Worm (Caenorhabditis elegans) whole organism, mixed stage, embryonic: ENCODE results near the gene F44A6.5.

Experiments used
- M03D4.4 ChIP-seq: sonication (generic microtip); optimal IDR thresholded peaks from 2 replicates; lab custom pipeline; 2017; ENCODE audit warnings: mild to moderate bottlenecking, missing genetic modification characterization, missing compliant biosample characterization
- ceh-39 ChIP-seq: fragments of 150-350 bp; optimal IDR thresholded peaks from 2 replicates; lab custom pipeline; 2014; ENCODE audit warnings: missing biosample characterization, missing genetic modification characterization
- ceh-43 ChIP-seq: fragments of 200-800 bp; sonication (Bioruptor generic); optimal IDR thresholded peaks from 2 replicates; lab custom pipeline; 2018; ENCODE audit warnings: mild to moderate bottlenecking, missing genetic modification characterization, moderate library complexity, missing compliant biosample characterization
- ceh-83 ChIP-seq: fragments of 200-800 bp; sonication (Bioruptor generic); optimal IDR thresholded peaks from 2 replicates; lab custom pipeline; 2018; ENCODE audit warnings: mild to moderate bottlenecking, missing genetic modification characterization, missing compliant biosample characterization
- ces-1 ChIP-seq: fragments of 150-350 bp; optimal IDR thresholded peaks from 2 replicates; lab custom pipeline; 2014; ENCODE audit warnings: missing biosample characterization, missing genetic modification reagents, missing genetic modification characterization
- cnd-1 ChIP-seq: fragments of 200-800 bp; sonication (Bioruptor generic); optimal IDR thresholded peaks from 2 replicates; lab custom pipeline; 2018; ENCODE audit warnings: mild to moderate bottlenecking, missing genetic modification characterization, missing compliant biosample characterization
- drap-1 ChIP-seq: fragments of 200-800 bp; sonication (Bioruptor generic); optimal IDR thresholded peaks from 3 replicates; lab custom pipeline; 2018; ENCODE audit warnings: mild to moderate bottlenecking, missing genetic modification characterization, missing compliant biosample characterization
- elt-3 ChIP-seq: fragments of 150-350 bp; optimal IDR thresholded peaks from 2 replicates; lab custom pipeline; 2014; ENCODE audit warnings: missing biosample characterization, missing genetic modification characterization
- flh-1 ChIP-seq: fragments of 200-800 bp; sonication (Bioruptor generic); optimal IDR thresholded peaks from 2 replicates; lab custom pipeline; 2018; ENCODE audit warnings: mild to moderate bottlenecking, missing genetic modification characterization, moderate library complexity, missing compliant biosample characterization
- hlh-1 ChIP-seq: fragments of 150-350 bp; optimal IDR thresholded peaks from 2 replicates; lab custom pipeline; 2014; ENCODE audit warnings: missing biosample characterization, missing genetic modification reagents, missing genetic modification characterization
- lin-13 ChIP-seq: fragments of 150-350 bp; optimal IDR thresholded peaks from 2 replicates; lab custom pipeline; 2014; ENCODE audit warnings: missing biosample characterization, missing genetic modification characterization
- lin-32 ChIP-seq: fragments of 200-800 bp; sonication (Bioruptor generic); optimal IDR thresholded peaks from 2 replicates; lab custom pipeline; 2018; ENCODE audit warnings: mild to moderate bottlenecking, missing genetic modification characterization, missing compliant biosample characterization
- lsy-2 ChIP-seq: fragments of 150-350 bp; optimal IDR thresholded peaks from 2 replicates; lab custom pipeline; 2014; ENCODE audit warnings: missing biosample characterization, missing genetic modification characterization
- mab-5 ChIP-seq: fragments of 150-350 bp; optimal IDR thresholded peaks from 2 replicates; lab custom pipeline; 2014; ENCODE audit warnings: missing biosample characterization, missing genetic modification characterization
- mep-1 ChIP-seq: fragments of 150-350 bp; optimal IDR thresholded peaks from 2 replicates; lab custom pipeline; 2017; ENCODE audit warnings: missing biosample characterization, missing genetic modification reagents, missing genetic modification characterization, inconsistent platforms
- mls-2 ChIP-seq: sonication (generic microtip); optimal IDR thresholded peaks from 2 replicates; lab custom pipeline; 2016; ENCODE audit warnings: mild to moderate bottlenecking, missing genetic modification characterization, moderate library complexity, missing compliant biosample characterization
- nhr-12 ChIP-seq: fragments of 150-350 bp; optimal IDR thresholded peaks from 2 replicates; lab custom pipeline; 2014; ENCODE audit warnings: missing biosample characterization, missing genetic modification characterization
- nhr-237 ChIP-seq: fragments of 150-350 bp; optimal IDR thresholded peaks from 2 replicates; lab custom pipeline; 2014; ENCODE audit warnings: missing biosample characterization, missing genetic modification characterization
- nhr-28 ChIP-seq: fragments of 150-350 bp; optimal IDR thresholded peaks from 2 replicates; lab custom pipeline; 2014; ENCODE audit warnings: missing biosample characterization, missing genetic modification characterization
- pha-4 ChIP-seq: fragments of 150-350 bp; optimal IDR thresholded peaks from 2 replicates; lab custom pipeline; 2018; ENCODE audit warnings: missing biosample characterization, missing genetic modification reagents, missing genetic modification characterization
- sem-2 ChIP-seq: fragments of 200-800 bp; sonication (Bioruptor generic); optimal IDR thresholded peaks from 2 replicates; lab custom pipeline; 2018; ENCODE audit warnings: mild to moderate bottlenecking, missing genetic modification characterization, missing compliant biosample characterization
- snpc-4 ChIP-seq: fragments of 150-350 bp; optimal IDR thresholded peaks from 2 replicates; lab custom pipeline; 2014; ENCODE audit warnings: missing biosample characterization, missing genetic modification characterization
- sptf-1 ChIP-seq: sonication (generic microtip); optimal IDR thresholded peaks from 2 replicates; lab custom pipeline; 2017; ENCODE audit warnings: mild to moderate bottlenecking, missing genetic modification characterization, moderate library complexity, missing compliant biosample characterization
- tbx-8 ChIP-seq: fragments of 200-800 bp; sonication (Bioruptor generic); optimal IDR thresholded peaks from 2 replicates; lab custom pipeline; 2018; ENCODE audit warnings: mild to moderate bottlenecking, missing genetic modification characterization, moderate library complexity, missing compliant biosample characterization
- unc-120 ChIP-seq: sonication (generic microtip); optimal IDR thresholded peaks from 2 replicates; lab custom pipeline; 2017; ENCODE audit warnings: missing genetic modification characterization, missing compliant biosample characterization; ENCODE audit not compliant: poor library complexity, severe bottlenecking
- unc-39 ChIP-seq: fragments of 150-350 bp; optimal IDR thresholded peaks from 2 replicates; lab custom pipeline; 2014; ENCODE audit warnings: missing biosample characterization, missing genetic modification characterization
- unc-62 ChIP-seq: fragments of 150-350 bp; optimal IDR thresholded peaks from 2 replicates; lab custom pipeline; 2014; ENCODE audit warnings: missing biosample characterization, missing genetic modification reagents, missing genetic modification characterization
- zip-8 ChIP-seq: fragments of 150-350 bp; optimal IDR thresholded peaks from 2 replicates; lab custom pipeline; 2014; ENCODE audit warnings: missing biosample characterization, missing genetic modification characterization
- ztf-11 ChIP-seq: fragments of 150-350 bp; optimal IDR thresholded peaks from 2 replicates; lab custom pipeline; 2014; ENCODE audit warnings: missing biosample characterization, missing genetic modification characterization

F44A6.5 gene

DNA sequence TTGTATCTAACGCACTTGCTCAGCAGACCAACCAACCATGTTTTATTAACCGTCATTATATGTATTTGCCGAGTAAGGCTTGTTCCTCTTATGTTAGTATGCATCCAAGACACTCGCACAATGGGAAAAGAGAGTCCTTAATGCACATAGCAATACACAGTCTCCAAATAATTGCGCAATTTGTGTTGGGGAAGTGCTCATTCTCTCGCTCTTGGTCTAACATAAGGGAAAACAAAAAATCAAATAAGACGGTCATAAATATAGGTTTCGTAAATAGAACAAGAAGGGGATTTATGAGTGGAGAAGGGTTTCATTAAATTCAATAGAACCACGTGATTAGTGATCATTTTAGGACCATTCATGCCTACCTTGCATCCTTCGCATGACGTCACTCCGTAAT lies 15.2 kb downstream of the F44A6.5 start:
- TF ChIP-seq zip-8 (tag; lab: Kevin White, UChicago) (peak; percentile 80), nhr-237 (tag; lab: Kevin White, UChicago) (no peak)

ce11 chrX:10199202-10199601 lies 19.5 kb downstream of the F44A6.5 start:
- TF ChIP-seq sptf-1 = no peak
- TF ChIP-seq unc-120 (tag; lab: Kevin White, UChicago) = no peak
- no peak for TF ChIP-seq mls-2 (tag; lab: Kevin White, UChicago)
- TF ChIP-seq nhr-28 (tag; lab: Kevin White, UChicago) = no peak
- TF ChIP-seq ztf-11 (tag; lab: Kevin White, UChicago) = no peak
- TF ChIP-seq nhr-12 (tag; lab: Kevin White, UChicago) = no peak
- no peak for TF ChIP-seq drap-1
- no peak for TF ChIP-seq tbx-8 (GFP tag; lab: Kevin White, UChicago)
- TF ChIP-seq ceh-43 = no peak
- no peak for TF ChIP-seq hlh-1 (tag; lab: Kevin White, UChicago)
- no peak for TF ChIP-seq pha-4 (tag; lab: Kevin White, UChicago)
- TF ChIP-seq mab-5 = no peak
- no peak for TF ChIP-seq ceh-39 (tag; lab: Kevin White, UChicago)
- TF ChIP-seq snpc-4 (tag; lab: Kevin White, UChicago) = no peak
- TF ChIP-seq flh-1 (GFP tag; lab: Kevin White, UChicago) = no peak
- no peak for TF ChIP-seq elt-3 (tag; lab: Kevin White, UChicago)
- no peak for TF ChIP-seq ceh-83 (GFP tag; lab: Kevin White, UChicago)
- TF ChIP-seq, all 35 proteins: peak for 0

ce11 chrX:10197204-10197756 lies 21.4 kb downstream of the F44A6.5 start, which contains the start of gene nucb-1:
TSS of gene nucb-1 (plus strand) at chrX:10197706.
- peak; percentile 4 for TF ChIP-seq drap-1
- TF ChIP-seq mep-1 = peak; percentile 46
- no peak for TF ChIP-seq ceh-43
- TF ChIP-seq ces-1 = peak; percentile 58
- peak; percentile 75 for TF ChIP-seq unc-62
- TF ChIP-seq pha-4 (tag; lab: Kevin White, UChicago) = peak; percentile 43
- no peak for TF ChIP-seq ztf-11 (tag; lab: Kevin White, UChicago)
- peak; percentile 5 for TF ChIP-seq unc-39 (tag; lab: Kevin White, UChicago)
- TF ChIP-seq lsy-2 = peak; percentile 47
- peak; percentile 69 for TF ChIP-seq unc-120 (tag; lab: Kevin White, UChicago)
- no peak for TF ChIP-seq snpc-4 (tag; lab: Kevin White, UChicago)
- peak; percentile 52 for TF ChIP-seq hlh-1 (tag; lab: Kevin White, UChicago)
- TF ChIP-seq nhr-237 (tag; lab: Kevin White, UChicago) = peak; percentile 70
- TF ChIP-seq ceh-39 (tag; lab: Kevin White, UChicago) = peak; percentile 68
- TF ChIP-seq mab-5 = no peak

DNA sequence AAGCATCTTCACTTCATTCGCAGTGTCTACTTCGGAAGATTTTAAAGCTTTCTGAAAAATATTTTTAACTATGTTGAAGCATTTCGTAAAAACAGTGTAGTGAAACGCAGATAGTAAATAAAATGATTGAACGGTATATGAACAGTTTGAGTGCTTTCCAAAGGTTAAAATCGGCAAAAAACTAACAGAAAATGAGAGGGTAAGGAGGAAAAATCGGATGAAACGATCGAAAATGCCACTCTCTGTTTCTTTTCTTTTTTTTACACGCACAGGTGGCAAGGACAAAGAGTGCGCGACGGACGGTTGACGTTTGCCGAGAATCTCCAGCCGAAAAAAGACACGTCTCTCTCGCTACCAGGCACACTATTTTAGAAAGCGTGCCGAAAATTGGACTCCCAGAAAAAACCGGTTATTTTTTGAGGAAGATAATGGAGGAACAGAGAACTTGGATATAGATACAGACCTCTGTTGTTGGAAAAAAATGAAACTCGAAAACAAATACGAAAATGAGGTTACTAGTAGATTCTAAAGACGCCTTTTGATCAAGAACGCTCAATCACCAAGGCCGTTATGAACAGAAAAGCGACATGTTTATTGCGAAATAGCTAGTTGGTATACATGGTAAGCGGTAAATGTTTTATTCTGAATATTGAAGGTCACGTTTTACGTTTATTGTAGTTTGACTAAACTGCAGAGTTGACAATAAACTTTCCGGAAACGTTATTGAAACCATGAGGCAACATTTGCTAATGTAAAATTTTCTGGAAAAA lies 24.2 kb downstream of the F44A6.5 start, which contains the start of gene myrf-2:
Gene myrf-2 (minus strand): TSS at position 51 of the 770 bp plus-strand sequence.
- TF ChIP-seq flh-1 (GFP tag; lab: Kevin White, UChicago) (no peak), cnd-1 (tag; lab: Kevin White, UChicago) (no peak), sptf-1 (no peak), ceh-83 (GFP tag; lab: Kevin White, UChicago) (no peak), M03D4.4 (tag; lab: Kevin White, UChicago) (no peak), unc-39 (tag; lab: Kevin White, UChicago) (no peak)

- no peak for TF ChIP-seq lin-13
- no peak for TF ChIP-seq tbx-8 (GFP tag; lab: Kevin White, UChicago)
- no peak for TF ChIP-seq unc-120 (tag; lab: Kevin White, UChicago)
- TF ChIP-seq nhr-28 (tag; lab: Kevin White, UChicago) = no peak
- no peak for TF ChIP-seq drap-1
- TF ChIP-seq ces-1 = no peak
- TF ChIP-seq mab-5 = no peak
Measured at ce11 chrX:10189805-10190204, 28.9 kb downstream of the F44A6.5 start.

- TF ChIP-seq lin-32 (GFP tag; lab: Kevin White, UChicago) (no peak), ceh-43 (no peak), unc-62 (no peak), ces-1 (no peak), zip-8 (tag; lab: Kevin White, UChicago) (no peak), nhr-237 (tag; lab: Kevin White, UChicago) (no peak), pha-4 (tag; lab: Kevin White, UChicago) (no peak), nhr-28 (tag; lab: Kevin White, UChicago) (no peak), nhr-12 (tag; lab: Kevin White, UChicago) (no peak), hlh-1 (tag; lab: Kevin White, UChicago) (no peak), sem-2 (GFP tag; lab: Kevin White, UChicago) (no peak)
Measured at ce11 chrX:10189244-10189643, 29.5 kb downstream of the F44A6.5 start.
